Fruit fly (Drosophila melanogaster): ENCODE measurements around the gene CG9393.

CG9393 gene

dm6 chr3R:9543495-9544180 is 19.8 kb downstream of the CG9393 start:
- TF ChIP-seq kay (GFP tag; ENCODE audit: borderline replicate concordance) (peak; percentile 68), tj (GFP tag; optimal IDR thresholded peaks at IDR 0.05) (no peak), Crg-1 (GFP tag; optimal IDR thresholded peaks at IDR 0.05) (no peak), toe (GFP tag; optimal IDR thresholded peaks at IDR 0.05) (no peak)

dm6 chr3R:9534595-9535217 is 28.8 kb downstream of the CG9393 start:
- TF ChIP-seq CG12768 (GFP tag; optimal IDR thresholded peaks at IDR 0.05) (no peak), cnc (optimal IDR thresholded peaks at IDR 0.05) (no peak), Clk (GFP tag; optimal IDR thresholded peaks at IDR 0.05) (no peak), Crg-1 (GFP tag; optimal IDR thresholded peaks at IDR 0.05) (no peak), CG5204 (GFP tag; optimal IDR thresholded peaks at IDR 0.05) (no peak), bab1 (GFP tag; optimal IDR thresholded peaks at IDR 0.05) (no peak), CG7045 (GFP tag; optimal IDR thresholded peaks at IDR 0.05) (no peak), CG14711 (tag; optimal IDR thresholded peaks at IDR 0.05) (no peak)

- TF ChIP-seq CG33017 (tag; optimal IDR thresholded peaks at IDR 0.05) = peak; percentile 46
- TF ChIP-seq CG5204 (GFP tag; optimal IDR thresholded peaks at IDR 0.05) = no peak
- TF ChIP-seq CG11617 (GFP tag; optimal IDR thresholded peaks at IDR 0.05) = peak; percentile 43
- TF ChIP-seq cic (GFP tag; optimal IDR thresholded peaks at IDR 0.05) = no peak
- no peak for TF ChIP-seq ovo (GFP tag; optimal IDR thresholded peaks at IDR 0.05)
- no peak for TF ChIP-seq Crg-1 (GFP tag; optimal IDR thresholded peaks at IDR 0.05)
- TF ChIP-seq toe (GFP tag; optimal IDR thresholded peaks at IDR 0.05) = no peak
- TF ChIP-seq kay (GFP tag; ENCODE audit: borderline replicate concordance) = no peak
- TF ChIP-seq cnc (optimal IDR thresholded peaks at IDR 0.05) = no peak
- peak; percentile 29 for TF ChIP-seq CG7045 (GFP tag; optimal IDR thresholded peaks at IDR 0.05)
- TF ChIP-seq Hr96 (GFP tag; optimal IDR thresholded peaks at IDR 0.05) = no peak
- peak; percentile 68 for TF ChIP-seq CG14711 (tag; optimal IDR thresholded peaks at IDR 0.05)
- TF ChIP-seq Clk (GFP tag; optimal IDR thresholded peaks at IDR 0.05) = no peak
- TF ChIP-seq CG7101 (tag; optimal IDR thresholded peaks at IDR 0.05) = peak; percentile 70
- TF ChIP-seq tj (GFP tag; optimal IDR thresholded peaks at IDR 0.05) = no peak
- no peak for TF ChIP-seq Mnt (GFP tag; optimal IDR thresholded peaks at IDR 0.05)
- TF ChIP-seq bab1 (GFP tag; optimal IDR thresholded peaks at IDR 0.05) = peak; percentile 12
- TF ChIP-seq CG1620 (GFP tag; optimal IDR thresholded peaks at IDR 0.05) = peak; percentile 26
- no peak for TF ChIP-seq CG12768 (GFP tag; optimal IDR thresholded peaks at IDR 0.05)
- TF ChIP-seq pad (GFP tag; optimal IDR thresholded peaks at IDR 0.05) = no peak
These were observed 29.4 kb downstream of the CG9393 start for dm6 chr3R:9534125-9534496.

- TF ChIP-seq Clk (GFP tag; optimal IDR thresholded peaks at IDR 0.05) = peak; percentile 93
- peak; percentile 95 for TF ChIP-seq CG12768 (GFP tag; optimal IDR thresholded peaks at IDR 0.05)
- peak; percentile 98 for TF ChIP-seq kay (GFP tag; ENCODE audit: borderline replicate concordance)
- TF ChIP-seq CG11617 (GFP tag; optimal IDR thresholded peaks at IDR 0.05) = peak; percentile 99
- peak; percentile 90 for TF ChIP-seq pad (GFP tag; optimal IDR thresholded peaks at IDR 0.05)
- peak; percentile 88 for TF ChIP-seq Hr96 (GFP tag; optimal IDR thresholded peaks at IDR 0.05)
- peak; percentile 81 for TF ChIP-seq CG14711 (tag; optimal IDR thresholded peaks at IDR 0.05)
- TF ChIP-seq bab1 (GFP tag; optimal IDR thresholded peaks at IDR 0.05) = peak; percentile 84
- TF ChIP-seq Crg-1 (GFP tag; optimal IDR thresholded peaks at IDR 0.05) = peak; percentile 87
- TF ChIP-seq CG33017 (tag; optimal IDR thresholded peaks at IDR 0.05) = peak; percentile 88
- peak; percentile 89 for TF ChIP-seq tj (GFP tag; optimal IDR thresholded peaks at IDR 0.05)
- TF ChIP-seq CG7045 (GFP tag; optimal IDR thresholded peaks at IDR 0.05) = peak; percentile 96
- TF ChIP-seq CG1620 (GFP tag; optimal IDR thresholded peaks at IDR 0.05) = peak; percentile 92
- TF ChIP-seq CG7101 (tag; optimal IDR thresholded peaks at IDR 0.05) = peak; percentile 93
- peak; percentile 96 for TF ChIP-seq CG5204 (GFP tag; optimal IDR thresholded peaks at IDR 0.05)
- TF ChIP-seq cic (GFP tag; optimal IDR thresholded peaks at IDR 0.05) = peak; percentile 72
- TF ChIP-seq toe (GFP tag; optimal IDR thresholded peaks at IDR 0.05) = peak; percentile 94
- peak; percentile 57 for TF ChIP-seq ovo (GFP tag; optimal IDR thresholded peaks at IDR 0.05)
- peak; percentile 82 for TF ChIP-seq Mnt (GFP tag; optimal IDR thresholded peaks at IDR 0.05)
- TF ChIP-seq cnc (optimal IDR thresholded peaks at IDR 0.05) = peak; percentile 19 to 66
These were observed 30.0 kb downstream of the CG9393 start for dm6 chr3R:9533181-9534124.

dm6 chr3R:9532437-9533180 is 30.9 kb downstream of the CG9393 start, which contains the start of gene by:
Gene by, minus strand, starts transcription at chr3R:9533011.
- TF ChIP-seq ovo (GFP tag; optimal IDR thresholded peaks at IDR 0.05) (peak; percentile 64), CG12768 (GFP tag; optimal IDR thresholded peaks at IDR 0.05) (peak; percentile 39), Crg-1 (GFP tag; optimal IDR thresholded peaks at IDR 0.05) (no peak), cic (GFP tag; optimal IDR thresholded peaks at IDR 0.05) (peak; percentile 85), kay (GFP tag; ENCODE audit: borderline replicate concordance) (peak; percentile 56)
